Worm (Caenorhabditis elegans): ENCODE results near the gene idpp-6.
A peak's percentile ranks its signal among the peaks of the same experiment; 100 is the strongest.

The idpp-6 gene

ce11 chrX:6736358-6736991, 46.5 kb upstream of the idpp-6 start (continued):
- TF ChIP-seq mdl-1 (tag; optimal IDR thresholded peaks at IDR 0.05): no peak
- peak; percentile 88 for TF ChIP-seq elt-2 (tag; optimal IDR thresholded peaks at IDR 0.05)
- peak; percentile 45 for TF ChIP-seq C16A3.4 (tag; optimal IDR thresholded peaks at IDR 0.05)
- peak in 1 of 2 experiments; percentile 11 for TF ChIP-seq ztf-11 (tag; optimal IDR thresholded peaks at IDR 0.05)
- TF ChIP-seq nhr-12 (tag; optimal IDR thresholded peaks at IDR 0.05): no peak
- TF ChIP-seq pag-3 (tag; optimal IDR thresholded peaks at IDR 0.05; ENCODE audit: borderline replicate concordance, insufficient read depth): no peak
- no peak for TF ChIP-seq lin-13 (GFP tag; optimal IDR thresholded peaks at IDR 0.05)

DNA sequence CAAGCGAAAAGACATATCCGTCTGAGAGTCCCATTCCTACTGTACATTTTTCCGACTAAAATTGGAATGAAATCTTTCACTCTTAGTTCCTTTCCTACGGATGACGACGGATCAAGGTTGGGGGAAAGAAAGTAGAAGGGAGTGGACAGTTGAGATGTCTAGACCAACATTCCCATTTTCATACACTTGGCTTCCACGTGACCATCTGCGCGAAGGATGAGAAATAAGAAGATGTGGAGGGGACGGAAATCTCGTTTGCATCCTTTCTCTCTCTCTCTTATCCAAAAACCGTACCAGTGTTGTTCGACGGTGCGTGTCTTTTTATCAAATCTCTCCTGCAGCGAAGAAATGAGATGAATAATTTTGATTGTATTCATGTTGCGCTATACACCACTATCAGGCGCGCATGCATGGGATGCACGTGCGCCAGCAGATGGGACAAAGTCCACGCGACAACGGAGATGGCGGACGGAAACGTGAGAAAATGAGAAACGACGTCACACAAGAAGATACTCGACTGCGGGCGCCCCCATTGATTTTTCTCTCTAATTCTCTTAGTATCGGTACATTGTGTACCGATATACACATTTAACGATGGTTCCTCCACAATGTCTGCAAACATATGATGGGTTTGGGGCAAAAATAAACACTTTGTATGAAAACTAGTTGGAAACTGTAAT, 45.5 kb upstream of the idpp-6 start:
- TF ChIP-seq hpl-2 (GFP tag; optimal IDR thresholded peaks at IDR 0.05) (no peak), aha-1 (tag; optimal IDR thresholded peaks at IDR 0.05) (no peak), aly-2 (tag; optimal IDR thresholded peaks at IDR 0.05) (no peak), nhr-84 (tag; optimal IDR thresholded peaks at IDR 0.05) (no peak), ztf-4 (tag; optimal IDR thresholded peaks at IDR 0.05) (peak; percentile 93), unc-130 (tag; optimal IDR thresholded peaks at IDR 0.05) (peak; percentile 93), elt-3 (tag; optimal IDR thresholded peaks at IDR 0.05) (peak in 5 of 6 experiments; percentile 16 to 98 (median 63)), unc-30 (tag; optimal IDR thresholded peaks at IDR 0.05) (no peak), mep-1 (tag; optimal IDR thresholded peaks at IDR 0.05) (peak; percentile 78), hlh-4 (tag; optimal IDR thresholded peaks at IDR 0.05) (no peak), nhr-11 (tag; optimal IDR thresholded peaks at IDR 0.05) (peak; percentile 82), sup-37 (GFP tag; optimal IDR thresholded peaks at IDR 0.05) (peak; percentile 82), rnt-1 (tag; optimal IDR thresholded peaks at IDR 0.05) (peak; percentile 90), nhr-20 (tag; optimal IDR thresholded peaks at IDR 0.05) (peak; percentile 99), zag-1 (tag; optimal IDR thresholded peaks at IDR 0.05) (no peak), nhr-12 (tag; optimal IDR thresholded peaks at IDR 0.05) (no peak), lin-14 (GFP tag; optimal IDR thresholded peaks at IDR 0.05) (peak; percentile 99), nhr-76 (tag; optimal IDR thresholded peaks at IDR 0.05) (peak; percentile 11), fkh-4 (tag; optimal IDR thresholded peaks at IDR 0.05; ENCODE audit: borderline replicate concordance) (peak; percentile 40), jun-1 (tag; optimal IDR thresholded peaks at IDR 0.05) (peak; percentile 80), sox-4 (tag; optimal IDR thresholded peaks at IDR 0.05) (peak; percentile 58), blmp-1 (tag; optimal IDR thresholded peaks at IDR 0.05) (peak; percentile 96), efl-3 (GFP tag; optimal IDR thresholded peaks at IDR 0.05) (peak; percentile 42), nhr-237 (tag; optimal IDR thresholded peaks at IDR 0.05) (no peak), irx-1 (tag; optimal IDR thresholded peaks at IDR 0.05) (peak; percentile 91), unc-62 (GFP tag; optimal IDR thresholded peaks at IDR 0.05) (no peak), pqm-1 (tag; optimal IDR thresholded peaks at IDR 0.05) (no peak), ces-1 (GFP tag; optimal IDR thresholded peaks at IDR 0.05) (no peak), snpc-4 (tag; optimal IDR thresholded peaks at IDR 0.05) (peak; percentile 22), mab-9 (GFP tag; IDR thresholded peaks at IDR 0.05) (peak; percentile 70), swsn-7 (tag; optimal IDR thresholded peaks at IDR 0.05) (peak; percentile 91), zip-4 (GFP tag; optimal IDR thresholded peaks at IDR 0.05) (peak; percentile 56), ceh-90 (tag; optimal IDR thresholded peaks at IDR 0.05) (no peak), ceh-88 (GFP tag; IDR thresholded peaks at IDR 0.05) (peak; percentile 83), efl-1 (optimal IDR thresholded peaks at IDR 0.05) (peak; percentile 54 to 59), efl-1 (GFP tag; optimal IDR thresholded peaks at IDR 0.05 in 1 of 2) (peak; percentile 27 to 93), tlp-1 (tag; optimal IDR thresholded peaks at IDR 0.05) (no peak), nhr-71 (tag; optimal IDR thresholded peaks at IDR 0.05) (peak; percentile 99), ztf-11 (tag; optimal IDR thresholded peaks at IDR 0.05) (peak in 1 of 2 experiments; percentile 63), sptf-1 (tag; optimal IDR thresholded peaks at IDR 0.05) (no peak), unc-98 (GFP tag; IDR thresholded peaks at IDR 0.05) (0 out of 2 replicates have a peak, but pooled peaks have one; percentile 45), ceh-63 (GFP tag; optimal IDR thresholded peaks at IDR 0.05) (no peak), dpl-1 (GFP tag; optimal IDR thresholded peaks at IDR 0.05) (peak; percentile 25 to 48 (median 42)), nhr-47 (tag; optimal IDR thresholded peaks at IDR 0.05) (peak; percentile 94), mef-2 (tag; optimal IDR thresholded peaks at IDR 0.05) (peak; percentile 89)
